Fruit fly (Drosophila melanogaster): Measurements from ENCODE around the gene Smu1.

DNA sequence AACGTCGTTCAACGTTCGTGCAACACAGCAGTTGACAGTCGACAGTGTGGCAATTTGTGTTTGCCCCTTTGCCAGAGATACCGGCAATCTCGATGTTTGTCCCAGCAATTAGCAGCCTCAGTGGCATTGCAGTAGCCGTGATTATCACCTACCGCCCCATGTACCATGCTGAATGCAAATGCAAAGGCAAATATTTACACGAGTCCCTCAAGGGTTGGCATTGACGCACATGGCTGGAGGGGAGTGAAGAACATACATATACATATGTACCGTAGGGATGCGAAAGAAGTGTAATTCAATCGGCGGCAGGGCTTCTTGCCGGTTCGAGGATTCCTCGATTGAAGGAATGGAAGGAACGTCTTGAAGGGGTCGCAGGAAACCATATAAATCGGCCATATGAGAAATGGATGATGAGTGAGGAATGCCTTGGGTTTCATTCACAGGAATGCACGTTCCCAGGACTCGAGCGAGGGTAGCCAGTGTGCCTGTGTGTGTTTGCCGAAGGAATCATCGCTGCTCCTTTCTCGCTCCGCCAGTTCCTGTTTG lies 18.9 kb upstream of the Smu1 start:
- TF ChIP-seq CG8478 (optimal IDR thresholded peaks at IDR 0.05) (no peak), CTCF (optimal IDR thresholded peaks at IDR 0.05) (no peak)

Measured in S2 (cell line).